Fruit fly (Drosophila melanogaster) whole organism, embryonic: ENCODE results near the gene Crtc.

Experiments used
- B-H2 ChIP-seq: fragments of 200-800 bp; sonication (Bioruptor generic); optimal IDR thresholded peaks from 2 replicates; lab custom pipeline; 2018; ENCODE audit warnings: missing biosample characterization, mild to moderate bottlenecking, missing genetic modification characterization
- BEAF-32 ChIP-seq: fragments of 200-800 bp; sonication (Bioruptor generic); optimal IDR thresholded peaks from 3 replicates; lab custom pipeline; 2017; ENCODE audit warnings: missing biosample characterization, missing genetic modification characterization, mild to moderate bottlenecking, moderate library complexity, missing genetic modification reagents
- CG10274 ChIP-seq: fragments of 200-800 bp; sonication (Bioruptor generic); optimal IDR thresholded peaks from 3 replicates; lab custom pipeline; 2017; ENCODE audit warnings: missing biosample characterization, mild to moderate bottlenecking, missing genetic modification characterization
- CG10959 ChIP-seq: fragments of 200-800 bp; sonication (Bioruptor generic); IDR thresholded peaks from 2 replicates; pipeline ENCODE4 v1.3.6; 2022; ENCODE audit warnings: missing biosample characterization, missing genetic modification characterization
- CG1233 ChIP-seq: fragments of 200-800 bp; sonication (Bioruptor generic); optimal IDR thresholded peaks from 4 replicates; lab custom pipeline; 2018; ENCODE audit warnings: missing biosample characterization, mild to moderate bottlenecking, missing genetic modification characterization
- CG13624 ChIP-seq: fragments of 200-800 bp; sonication (Bioruptor generic); optimal IDR thresholded peaks from 2 replicates; lab custom pipeline; 2016; ENCODE audit warnings: missing biosample characterization, missing genetic modification characterization
- CG14860 ChIP-seq: fragments of 200-800 bp; sonication (Bioruptor generic); IDR thresholded peaks from 3 replicates; pipeline ENCODE4 v1.3.6; 2022; ENCODE audit warnings: missing biosample characterization, missing genetic modification characterization; ENCODE audit not compliant: partially characterized antibody
- CG15696 ChIP-seq: fragments of 200-800 bp; sonication (Bioruptor generic); optimal IDR thresholded peaks from 2 replicates; lab custom pipeline; 2019; ENCODE audit warnings: missing biosample characterization, mild to moderate bottlenecking, missing genetic modification characterization, moderate library complexity
- CG17186 ChIP-seq: fragments of 200-800 bp; sonication (Bioruptor generic); optimal IDR thresholded peaks from 3 replicates; lab custom pipeline; 2017; ENCODE audit warnings: missing biosample characterization, missing genetic modification reagents, missing genetic modification characterization
- CG1792 ChIP-seq: fragments of 200-800 bp; sonication (Bioruptor generic); optimal IDR thresholded peaks from 2 replicates; lab custom pipeline; 2016; ENCODE audit warnings: missing biosample characterization, missing genetic modification characterization
- CG2129 ChIP-seq: fragments of 200-800 bp; sonication (Bioruptor generic); IDR thresholded peaks from 2 replicates; pipeline ENCODE4 v1.3.6; 2022; ENCODE audit warnings: missing biosample characterization, missing genetic modification characterization; ENCODE audit not compliant: partially characterized antibody
- CG4424 ChIP-seq: fragments of 200-800 bp; sonication (Bioruptor generic); optimal IDR thresholded peaks from 3 replicates; lab custom pipeline; 2016; ENCODE audit warnings: missing biosample characterization, missing genetic modification characterization
- CG7786 ChIP-seq: fragments of 200-800 bp; sonication (Bioruptor generic); optimal IDR thresholded peaks from 2 replicates; lab custom pipeline; 2016; ENCODE audit warnings: missing biosample characterization, missing genetic modification characterization
- CG8290 ChIP-seq, 3 experiments: fragments of 200-800 bp; sonication (Bioruptor generic); optimal IDR thresholded peaks; 2 replicates each; lab custom pipeline; 2016 to 2019; ENCODE audit warnings: missing biosample characterization in 3 of 3, missing genetic modification characterization in 3 of 3, mild to moderate bottlenecking in 2 of 3, moderate library complexity in 1 of 3
- CTCF ChIP-seq: fragments of 200-800 bp; sonication (Bioruptor generic); optimal IDR thresholded peaks from 2 replicates; lab custom pipeline; 2017; ENCODE audit warnings: missing biosample characterization, mild to moderate bottlenecking, missing genetic modification characterization, moderate library complexity
- CrebB ChIP-seq: fragments of 200-800 bp; sonication (Bioruptor generic); optimal IDR thresholded peaks from 3 replicates; lab custom pipeline; 2018; ENCODE audit warnings: missing biosample characterization, mild to moderate bottlenecking, missing genetic modification characterization
- Dfd ChIP-seq, 2 experiments: fragments of >200 bp; optimal IDR thresholded peaks; 2 replicates each; lab custom pipeline; 2017; ENCODE audit warnings: missing biosample characterization in 2 of 2, missing genetic modification characterization in 2 of 2
- Drgx ChIP-seq: fragments of 200-800 bp; sonication (Bioruptor generic); IDR thresholded peaks from 2 replicates; pipeline ENCODE4 v1.3.6; 2022; ENCODE audit warnings: missing biosample characterization, missing genetic modification characterization
- Elba2 ChIP-seq: fragments of 200-800 bp; sonication (Bioruptor generic); optimal IDR thresholded peaks from 3 replicates; lab custom pipeline; 2016; ENCODE audit warnings: missing biosample characterization, missing genetic modification characterization
- Myb ChIP-seq: fragments of 200-800 bp; sonication (Bioruptor generic); optimal IDR thresholded peaks from 2 replicates; lab custom pipeline; 2016; ENCODE audit warnings: missing biosample characterization, missing genetic modification characterization
- NfI ChIP-seq: fragments of 200-800 bp; sonication (Bioruptor generic); optimal IDR thresholded peaks from 3 replicates; lab custom pipeline; 2018; ENCODE audit warnings: missing biosample characterization, mild to moderate bottlenecking, missing genetic modification characterization, moderate library complexity
- Opbp ChIP-seq: fragments of 200-800 bp; sonication (Bioruptor generic); IDR thresholded peaks from 3 replicates; pipeline ENCODE4 v1.3.6; 2022; ENCODE audit warnings: missing biosample characterization, missing genetic modification characterization; ENCODE audit not compliant: partially characterized antibody
- Stat92E ChIP-seq, 3 experiments: fragments of >200 bp in 2 of 3; fragments of 200-800 bp in 1 of 3; sonication (Bioruptor generic) in 1 of 3; optimal IDR thresholded peaks; 2 replicates each; lab custom pipeline; 2017 to 2019; ENCODE audit warnings: missing biosample characterization in 3 of 3, missing genetic modification characterization in 3 of 3, mild to moderate bottlenecking in 1 of 3, moderate library complexity in 1 of 3
- TFAM ChIP-seq: fragments of 200-800 bp; sonication (Bioruptor generic); optimal IDR thresholded peaks from 2 replicates; lab custom pipeline; 2017; ENCODE audit warnings: missing biosample characterization, missing genetic modification characterization, inconsistent platforms
- Tbp ChIP-seq: fragments of >200 bp; optimal IDR thresholded peaks from 2 replicates; lab custom pipeline; 2018; ENCODE audit warnings: missing biosample characterization, missing genetic modification characterization
- Trl ChIP-seq, 3 experiments: fragments of >200 bp in 2 of 3; fragments of 200-800 bp in 1 of 3; sonication (Bioruptor generic) in 1 of 3; optimal IDR thresholded peaks; 2 replicates in 1 of 3; 3 replicates in 2 of 3; lab custom pipeline; 2016 to 2017; ENCODE audit warnings: missing biosample characterization in 1 of 3, missing genetic modification characterization in 1 of 3
- Xrp1 ChIP-seq: fragments of 200-800 bp; sonication (Bioruptor generic); IDR thresholded peaks from 2 replicates; pipeline ENCODE4 v1.3.6; 2022; ENCODE audit warnings: missing biosample characterization, missing genetic modification characterization
- bsh ChIP-seq, 2 experiments: fragments of 200-800 bp; sonication (Bioruptor generic); optimal IDR thresholded peaks; 2 replicates each; lab custom pipeline; 2017 to 2018; ENCODE audit warnings: mild to moderate bottlenecking in 2 of 2, missing biosample characterization in 2 of 2, missing genetic modification characterization in 2 of 2, moderate library complexity in 1 of 2
- cato ChIP-seq: fragments of 200-800 bp; sonication (Bioruptor generic); optimal IDR thresholded peaks from 2 replicates; lab custom pipeline; 2016; ENCODE audit warnings: missing biosample characterization, missing genetic modification characterization, borderline replicate concordance
- chm ChIP-seq: fragments of 200-800 bp; sonication (Bioruptor generic); IDR thresholded peaks from 2 replicates; pipeline ENCODE4 v1.3.6; 2022; ENCODE audit warnings: missing biosample characterization, missing genetic modification characterization
- danr ChIP-seq: fragments of 200-800 bp; sonication (Bioruptor generic); IDR thresholded peaks from 2 replicates; pipeline ENCODE4 v1.3.6; 2022; ENCODE audit warnings: missing biosample characterization, missing genetic modification characterization
- dm ChIP-seq: fragments of 200-800 bp; sonication (Bioruptor generic); optimal IDR thresholded peaks from 3 replicates; lab custom pipeline; 2016; ENCODE audit warnings: missing biosample characterization, missing genetic modification characterization
- dmrt99B ChIP-seq: fragments of 200-800 bp; sonication (Bioruptor generic); optimal IDR thresholded peaks from 2 replicates; lab custom pipeline; 2018; ENCODE audit warnings: missing biosample characterization, mild to moderate bottlenecking, missing genetic modification characterization, moderate library complexity
- fd64A ChIP-seq: fragments of 200-800 bp; sonication (Bioruptor generic); optimal IDR thresholded peaks from 3 replicates; lab custom pipeline; 2018; ENCODE audit warnings: missing biosample characterization, mild to moderate bottlenecking, missing genetic modification characterization
- fd96Cb ChIP-seq: fragments of 200-800 bp; sonication (Bioruptor generic); optimal IDR thresholded peaks from 2 replicates; lab custom pipeline; 2018; ENCODE audit warnings: missing biosample characterization, mild to moderate bottlenecking, missing genetic modification characterization, moderate library complexity
- grn ChIP-seq: fragments of 200-800 bp; sonication (Bioruptor generic); optimal IDR thresholded peaks from 3 replicates; lab custom pipeline; 2017; ENCODE audit warnings: missing biosample characterization, missing genetic modification characterization
- gsb ChIP-seq: fragments of 200-800 bp; sonication (Bioruptor generic); IDR thresholded peaks from 2 replicates; pipeline ENCODE4 v1.3.6; 2022; ENCODE audit warnings: missing biosample characterization, missing genetic modification characterization
- gsb-n ChIP-seq: fragments of 200-800 bp; sonication (Bioruptor generic); optimal IDR thresholded peaks from 3 replicates; lab custom pipeline; 2018; ENCODE audit warnings: missing biosample characterization, mild to moderate bottlenecking, missing genetic modification characterization
- h ChIP-seq: fragments of >200 bp; optimal IDR thresholded peaks from 2 replicates; lab custom pipeline; 2017
- hth ChIP-seq: fragments of >200 bp; optimal IDR thresholded peaks from 2 replicates; lab custom pipeline; 2017; ENCODE audit warnings: inconsistent platforms
- lbe ChIP-seq: fragments of 200-800 bp; sonication (Bioruptor generic); optimal IDR thresholded peaks from 2 replicates; lab custom pipeline; 2016; ENCODE audit warnings: missing biosample characterization, mild to moderate bottlenecking, missing genetic modification characterization
- lmd ChIP-seq: fragments of 200-800 bp; sonication (Bioruptor generic); IDR thresholded peaks from 2 replicates; pipeline ENCODE4 v1.3.6; 2022; ENCODE audit warnings: missing biosample characterization, missing genetic modification characterization
- mirr ChIP-seq: fragments of 200-800 bp; sonication (Bioruptor generic); optimal IDR thresholded peaks from 3 replicates; lab custom pipeline; 2018; ENCODE audit warnings: missing biosample characterization, mild to moderate bottlenecking, missing genetic modification characterization
- nerfin-2 ChIP-seq: fragments of 200-800 bp; sonication (Bioruptor generic); IDR thresholded peaks from 2 replicates; pipeline ENCODE4 v1.3.6; 2022; ENCODE audit warnings: missing biosample characterization, missing genetic modification characterization; ENCODE audit not compliant: partially characterized antibody
- nom ChIP-seq: fragments of 200-800 bp; sonication (Bioruptor generic); optimal IDR thresholded peaks from 2 replicates; lab custom pipeline; 2017; ENCODE audit warnings: missing biosample characterization, missing genetic modification characterization, mild to moderate bottlenecking, moderate library complexity, missing genetic modification reagents
- phol ChIP-seq: fragments of 200-800 bp; sonication (Bioruptor generic); optimal IDR thresholded peaks from 3 replicates; lab custom pipeline; 2018; ENCODE audit warnings: missing biosample characterization, mild to moderate bottlenecking, missing genetic modification characterization, moderate library complexity
- pnt ChIP-seq: fragments of 200-800 bp; sonication (Bioruptor generic); optimal IDR thresholded peaks from 3 replicates; lab custom pipeline; 2016; ENCODE audit warnings: missing biosample characterization, missing genetic modification characterization
- repo ChIP-seq: fragments of 200-800 bp; sonication (Bioruptor generic); optimal IDR thresholded peaks from 2 replicates; lab custom pipeline; 2016; ENCODE audit warnings: missing biosample characterization, missing genetic modification characterization
- scrt ChIP-seq: fragments of 200-800 bp; sonication (Bioruptor generic); optimal IDR thresholded peaks from 2 replicates; lab custom pipeline; 2018; ENCODE audit warnings: missing biosample characterization, mild to moderate bottlenecking, missing genetic modification characterization, moderate library complexity
- stc ChIP-seq: fragments of 200-800 bp; sonication (Bioruptor generic); IDR thresholded peaks from 2 replicates; pipeline ENCODE4 v1.3.6; 2022; ENCODE audit warnings: missing biosample characterization, missing genetic modification characterization
- z ChIP-seq: fragments of 200-800 bp; sonication (Bioruptor generic); IDR thresholded peaks from 3 replicates; pipeline ENCODE4 v1.3.6; 2022; ENCODE audit warnings: missing biosample characterization, missing genetic modification characterization

Crtc gene

dm6 chr3L:17644906-17645244 is 24.2 kb downstream of the Crtc start, which contains the start of gene Pep (continued):
- TF ChIP-seq CG7786 (GFP tag; lab: Kevin White, UChicago) (no peak), CG8290 (GFP tag; optimal IDR thresholded peaks at IDR 0.05; lab: Kevin White, UChicago) (peak; percentile 43), CG8290 (tag; optimal IDR thresholded peaks at IDR 0.05; lab: Kevin White, UChicago) (peak in 1 of 2 experiments; percentile 74), h (lab: Kevin White, UChicago) (no peak), lbe (GFP tag; lab: Kevin White, UChicago) (peak; percentile 38), CG15696 (tag; lab: Kevin White, UChicago) (no peak), CG1233 (GFP tag; lab: Kevin White, UChicago) (peak; percentile 35), CG1792 (GFP tag; lab: Kevin White, UChicago) (no peak), lmd (GFP tag; lab: Robert Waterston, UW) (no peak), CG17186 (GFP tag; lab: Kevin White, UChicago) (peak; percentile 67), Trl (optimal IDR thresholded peaks at IDR 0.05; lab: Kevin White, UChicago) (no peak), Trl (GFP tag; optimal IDR thresholded peaks at IDR 0.05; lab: Kevin White, UChicago) (peak; percentile 40), dm (GFP tag; lab: Kevin White, UChicago) (peak; percentile 4), Myb (peak; percentile 81), phol (tag; lab: Kevin White, UChicago) (peak; percentile 72), B-H2 (peak; percentile 60), Opbp (GFP tag; lab: Robert Waterston, UW) (peak; percentile 99), pnt (GFP tag; lab: Kevin White, UChicago) (no peak), nerfin-2 (GFP tag; lab: Robert Waterston, UW) (peak; percentile 98), dmrt99B (tag; lab: Kevin White, UChicago) (no peak), CG10959 (GFP tag; lab: Robert Waterston, UW) (no peak), Dfd (GFP tag; optimal IDR thresholded peaks at IDR 0.05; lab: Kevin White, UChicago) (no peak), CG14860 (peak; percentile 98), repo (GFP tag; lab: Kevin White, UChicago) (no peak), BEAF-32 (peak; percentile 99), gsb-n (tag; lab: Kevin White, UChicago) (no peak), CG10274 (GFP tag; lab: Kevin White, UChicago) (no peak), gsb (GFP tag; lab: Robert Waterston, UW) (no peak), CG2129 (GFP tag; lab: Robert Waterston, UW) (peak; percentile 96), bsh (GFP tag; optimal IDR thresholded peaks at IDR 0.05; lab: Kevin White, UChicago) (peak in 1 of 2 experiments; percentile 16), NfI (GFP tag; lab: Kevin White, UChicago) (peak; percentile 24), CG4424 (GFP tag; lab: Kevin White, UChicago) (peak; percentile 39), scrt (GFP tag; lab: Kevin White, UChicago) (peak; percentile 24), danr (no peak), hth (lab: Kevin White, UChicago) (no peak), Drgx (GFP tag; lab: Robert Waterston, UW) (no peak), stc (GFP tag; lab: Robert Waterston, UW) (no peak), nom (GFP tag; lab: Kevin White, UChicago) (peak; percentile 57), chm (no peak; the same call in 1 of the 2 replicates), cato (no peak), TFAM (no peak), Stat92E (GFP tag; optimal IDR thresholded peaks at IDR 0.05; lab: Kevin White, UChicago) (peak in 1 of 3 experiments; percentile 69), z (GFP tag; lab: Robert Waterston, UW) (no peak), fd64A (GFP tag; lab: Kevin White, UChicago) (no peak), mirr (GFP tag; lab: Kevin White, UChicago) (peak; percentile 20), CTCF (GFP tag; lab: Kevin White, UChicago) (peak; percentile 77), CG13624 (GFP tag; lab: Kevin White, UChicago) (peak; percentile 81), Tbp (GFP tag; lab: Kevin White, UChicago) (no peak), CrebB (tag; lab: Kevin White, UChicago) (peak; percentile 38), Elba2 (GFP tag; lab: Kevin White, UChicago) (no peak), Xrp1 (GFP tag; lab: Robert Waterston, UW) (peak; percentile 24; the same call in 1 of the 2 replicates), fd96Cb (no peak), grn (GFP tag; lab: Kevin White, UChicago) (peak; percentile 99)
